Worm (Caenorhabditis elegans): ENCODE data around the gene Y42A5A.3.

Y42A5A.3 gene

DNA sequence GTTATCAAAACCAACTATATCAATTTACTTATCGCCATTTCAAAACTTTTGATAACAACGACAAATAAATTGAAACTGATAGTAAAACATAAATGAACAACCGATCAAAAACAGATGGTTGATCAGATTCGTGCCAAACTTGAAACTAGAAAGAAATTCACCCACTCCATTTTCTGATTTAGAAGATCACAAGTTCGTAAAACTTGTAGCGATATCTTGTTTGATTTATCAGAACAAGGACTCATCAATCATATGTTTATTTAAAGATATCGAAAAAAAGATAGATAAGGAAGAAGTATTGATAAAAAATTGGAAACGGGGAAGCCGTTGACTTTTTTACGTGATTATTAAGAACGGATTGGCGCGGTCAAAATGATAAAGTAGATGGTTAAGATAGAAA is 8.7 kb downstream of the Y42A5A.3 start (continued):
- peak; percentile 73 for TF ChIP-seq cey-2 (tag; optimal IDR thresholded peaks at IDR 0.05; ENCODE audit: borderline replicate concordance, insufficient read depth)
- TF ChIP-seq aha-1 (tag): peak; percentile 55
- TF ChIP-seq hif-1 (tag; optimal IDR thresholded peaks at IDR 0.05): no peak
- TF ChIP-seq spr-3 (GFP tag; optimal IDR thresholded peaks at IDR 0.05): no peak
- no peak for TF ChIP-seq jun-1 (tag; optimal IDR thresholded peaks at IDR 0.05)
- TF ChIP-seq Y75B8A.6 (GFP tag; IDR thresholded peaks at IDR 0.05): no peak
- no peak for TF ChIP-seq zip-11 (GFP tag; IDR thresholded peaks at IDR 0.05)
- TF ChIP-seq F49E8.2 (tag; optimal IDR thresholded peaks at IDR 0.05; ENCODE audit: borderline replicate concordance): no peak
- TF ChIP-seq aly-2 (tag; optimal IDR thresholded peaks at IDR 0.05): no peak
- no peak for TF ChIP-seq zfp-2 (tag; optimal IDR thresholded peaks at IDR 0.05)
- TF ChIP-seq hmg-1.1 (GFP tag; IDR thresholded peaks at IDR 0.05): no peak
- TF ChIP-seq ces-1 (GFP tag; optimal IDR thresholded peaks at IDR 0.05): no peak

- TF ChIP-seq nhr-28 (tag; optimal IDR thresholded peaks at IDR 0.05): no peak
- TF ChIP-seq lin-29 (GFP tag; IDR thresholded peaks at IDR 0.05): no peak
- TF ChIP-seq hmg-1.1 (GFP tag; IDR thresholded peaks at IDR 0.05): no peak
- TF ChIP-seq zip-11 (GFP tag; IDR thresholded peaks at IDR 0.05): no peak
- TF ChIP-seq lin-13 (GFP tag; optimal IDR thresholded peaks at IDR 0.05): no peak
- peak in 1 of 2 experiments; percentile 20 for TF ChIP-seq mdl-1 (tag; optimal IDR thresholded peaks at IDR 0.05)
- peak; percentile 24 for TF ChIP-seq mes-2 (tag; optimal IDR thresholded peaks at IDR 0.05; ENCODE audit: poor library complexity, severe bottlenecking)
- peak; percentile 66 for TF ChIP-seq nhr-11 (tag; optimal IDR thresholded peaks at IDR 0.05)
- peak in 1 of 2 experiments; percentile 45 for TF ChIP-seq unc-62 (GFP tag; optimal IDR thresholded peaks at IDR 0.05 in 1 of 2)
- TF ChIP-seq unc-62 (tag; optimal IDR thresholded peaks at IDR 0.05): no peak
- TF ChIP-seq mxl-3 (GFP tag; optimal IDR thresholded peaks at IDR 0.05): peak; percentile 55
- peak; percentile 33 for TF ChIP-seq hlh-30 (tag; optimal IDR thresholded peaks at IDR 0.05; ENCODE audit: insufficient read depth)
- TF ChIP-seq hlh-11 (tag; optimal IDR thresholded peaks at IDR 0.05): peak; percentile 43
- peak; percentile 55 for TF ChIP-seq aha-1 (tag)
These were observed 12.1 kb downstream of the Y42A5A.3 start for ce11 chrV:11083691-11084090.

- TF ChIP-seq zag-1 (tag; optimal IDR thresholded peaks at IDR 0.05): no peak
- no peak for TF ChIP-seq ceh-82 (tag; optimal IDR thresholded peaks at IDR 0.05)
- no peak for TF ChIP-seq hmg-1.1 (GFP tag; IDR thresholded peaks at IDR 0.05)
- TF ChIP-seq nhr-10 (tag; optimal IDR thresholded peaks at IDR 0.05): no peak
- no peak for TF ChIP-seq jun-1 (tag; optimal IDR thresholded peaks at IDR 0.05)
- TF ChIP-seq lin-1 (GFP tag; IDR thresholded peaks at IDR 0.05): no peak
- TF ChIP-seq unc-62 (GFP tag; optimal IDR thresholded peaks at IDR 0.05 in 1 of 2): no peak
- TF ChIP-seq unc-62 (tag; optimal IDR thresholded peaks at IDR 0.05): no peak
- TF ChIP-seq lsy-2 (tag; optimal IDR thresholded peaks at IDR 0.05): no peak
- TF ChIP-seq T20F7.1 (GFP tag; optimal IDR thresholded peaks at IDR 0.05): no peak
- TF ChIP-seq ceh-28 (tag; optimal IDR thresholded peaks at IDR 0.05): no peak
These were observed 12.8 kb downstream of the Y42A5A.3 start for ce11 chrV:11082964-11083363.

- peak; percentile 32 for TF ChIP-seq nhr-28 (tag; optimal IDR thresholded peaks at IDR 0.05)
- peak; percentile 11 for TF ChIP-seq dve-1 (tag; optimal IDR thresholded peaks at IDR 0.05; ENCODE audit: insufficient read depth)
- no peak for TF ChIP-seq F37D6.2 (tag; optimal IDR thresholded peaks at IDR 0.05)
- TF ChIP-seq dmd-9 (GFP tag; IDR thresholded peaks at IDR 0.05): peak; percentile 44; the same call in 1 of the 2 replicates
- no peak for TF ChIP-seq hif-1 (tag; optimal IDR thresholded peaks at IDR 0.05)
- peak; percentile 47; the same call in 1 of the 2 replicates for TF ChIP-seq pha-4 (GFP tag; IDR thresholded peaks at IDR 0.05)
- no peak for TF ChIP-seq pha-4 (tag; optimal IDR thresholded peaks at IDR 0.05)
- peak; percentile 13 to 36 for TF ChIP-seq lsy-2 (tag; optimal IDR thresholded peaks at IDR 0.05)
- TF ChIP-seq T26A8.4 (GFP tag; IDR thresholded peaks at IDR 0.05): peak; percentile 58
- 0 out of 2 replicates have a peak, but pooled peaks have one; percentile 48 for TF ChIP-seq tra-1 (GFP tag; IDR thresholded peaks at IDR 0.05)
- TF ChIP-seq ces-1 (GFP tag; optimal IDR thresholded peaks at IDR 0.05): no peak
- TF ChIP-seq unc-62 (GFP tag; optimal IDR thresholded peaks at IDR 0.05 in 1 of 2): peak in 1 of 2 experiments; percentile 94
- no peak for TF ChIP-seq unc-62 (tag; optimal IDR thresholded peaks at IDR 0.05)
- no peak for TF ChIP-seq zip-2 (tag; optimal IDR thresholded peaks at IDR 0.05)
- peak; percentile 30 for TF ChIP-seq ama-1 (optimal IDR thresholded peaks at IDR 0.05)
- TF ChIP-seq dmd-8 (GFP tag; IDR thresholded peaks at IDR 0.05): 0 out of 2 replicates have a peak, but pooled peaks have one; percentile 9
- no peak for TF ChIP-seq jun-1 (tag; optimal IDR thresholded peaks at IDR 0.05)
- peak in 1 of 2 experiments; percentile 96 for TF ChIP-seq daf-16 (GFP tag; optimal IDR thresholded peaks at IDR 0.05)
- no peak for TF ChIP-seq daf-16 (tag; optimal IDR thresholded peaks at IDR 0.05)
- 0 out of 2 replicates have a peak, but pooled peaks have one; percentile 7 for TF ChIP-seq lin-38 (GFP tag; IDR thresholded peaks at IDR 0.05)
- TF ChIP-seq aha-1 (tag): peak; percentile 94
- TF ChIP-seq nhr-11 (tag; optimal IDR thresholded peaks at IDR 0.05): peak; percentile 73
- peak; percentile 32; the same call in 1 of the 2 replicates for TF ChIP-seq dmd-6 (GFP tag; IDR thresholded peaks at IDR 0.05)
- TF ChIP-seq hlh-11 (tag; optimal IDR thresholded peaks at IDR 0.05): peak; percentile 78
- peak; percentile 16 for TF ChIP-seq lin-13 (GFP tag; optimal IDR thresholded peaks at IDR 0.05)
These were observed 13.3 kb downstream of the Y42A5A.3 start for ce11 chrV:11082475-11082874.

Data from whole organism, L4 larva.